Fruit fly (Drosophila melanogaster) whole organism, embryonic: ENCODE data around the gene grnd.

ENCODE experiments used
- CG10209 ChIP-seq: fragments of 200-800 bp; sonication (Bioruptor generic); optimal IDR thresholded peaks from 3 replicates; lab custom pipeline; 2017; ENCODE audit warnings: missing biosample characterization, mild to moderate bottlenecking, missing genetic modification characterization, missing genetic modification reagents
- CG10267 ChIP-seq: fragments of 200-800 bp; sonication (Bioruptor generic); optimal IDR thresholded peaks from 2 replicates; lab custom pipeline; 2018; ENCODE audit warnings: missing biosample characterization, mild to moderate bottlenecking, missing genetic modification characterization, moderate library complexity
- CG10274 ChIP-seq: fragments of 200-800 bp; sonication (Bioruptor generic); optimal IDR thresholded peaks from 3 replicates; lab custom pipeline; 2017; ENCODE audit warnings: missing biosample characterization, mild to moderate bottlenecking, missing genetic modification characterization
- CG10654 ChIP-seq: fragments of 200-800 bp; sonication (Bioruptor generic); optimal IDR thresholded peaks from 2 replicates; lab custom pipeline; 2016; ENCODE audit warnings: missing biosample characterization, missing genetic modification characterization
- CG10979 ChIP-seq: fragments of 200-800 bp; sonication (Bioruptor generic); optimal IDR thresholded peaks from 2 replicates; lab custom pipeline; 2018; ENCODE audit warnings: missing biosample characterization, mild to moderate bottlenecking, missing genetic modification characterization, moderate library complexity
- CG12219 ChIP-seq: fragments of 200-800 bp; sonication (Bioruptor generic); optimal IDR thresholded peaks from 3 replicates; lab custom pipeline; 2018; ENCODE audit warnings: missing biosample characterization, mild to moderate bottlenecking, missing genetic modification characterization
- CG13287 ChIP-seq: fragments of 200-800 bp; sonication (Bioruptor generic); IDR thresholded peaks from 2 replicates; pipeline ENCODE4 v1.3.6; 2022; ENCODE audit warnings: missing biosample characterization, missing genetic modification characterization; ENCODE audit not compliant: partially characterized antibody
- CG14014 ChIP-seq: fragments of 200-800 bp; sonication (Bioruptor generic); IDR thresholded peaks from 2 replicates; pipeline ENCODE4 v1.3.6; 2022; ENCODE audit warnings: missing biosample characterization, missing genetic modification characterization
- CG1529 ChIP-seq: fragments of 200-800 bp; sonication (Bioruptor generic); optimal IDR thresholded peaks from 3 replicates; lab custom pipeline; 2018; ENCODE audit warnings: missing biosample characterization, missing genetic modification characterization
- CG15514 ChIP-seq: fragments of 200-800 bp; sonication (Bioruptor generic); optimal IDR thresholded peaks from 3 replicates; lab custom pipeline; 2017; ENCODE audit warnings: missing biosample characterization, missing genetic modification characterization, mild to moderate bottlenecking, moderate library complexity, missing genetic modification reagents
- CG17328 ChIP-seq: fragments of 200-800 bp; sonication (Bioruptor generic); IDR thresholded peaks from 2 replicates; pipeline ENCODE4 v1.3.6; 2022; ENCODE audit warnings: missing biosample characterization, missing genetic modification characterization
- CG17385 ChIP-seq: fragments of 200-800 bp; sonication (Bioruptor generic); optimal IDR thresholded peaks from 3 replicates; lab custom pipeline; 2018; ENCODE audit warnings: missing biosample characterization, mild to moderate bottlenecking, missing genetic modification characterization
- CG17912 ChIP-seq: fragments of 200-800 bp; sonication (Bioruptor generic); optimal IDR thresholded peaks from 2 replicates; lab custom pipeline; 2018; ENCODE audit warnings: missing biosample characterization, mild to moderate bottlenecking, missing genetic modification characterization
- CG18619 ChIP-seq: fragments of 200-800 bp; sonication (Bioruptor generic); optimal IDR thresholded peaks from 3 replicates; lab custom pipeline; 2017; ENCODE audit warnings: missing biosample characterization, mild to moderate bottlenecking, missing genetic modification characterization
- CG2129 ChIP-seq: fragments of 200-800 bp; sonication (Bioruptor generic); IDR thresholded peaks from 2 replicates; pipeline ENCODE4 v1.3.6; 2022; ENCODE audit warnings: missing biosample characterization, missing genetic modification characterization; ENCODE audit not compliant: partially characterized antibody
- CG2199 ChIP-seq: fragments of 200-800 bp; sonication (Bioruptor generic); IDR thresholded peaks from 3 replicates; pipeline ENCODE4 v1.3.6; 2022; ENCODE audit warnings: missing biosample characterization, missing genetic modification characterization
- CG2678 ChIP-seq: fragments of 200-800 bp; sonication (Bioruptor generic); optimal IDR thresholded peaks from 3 replicates; lab custom pipeline; 2019; ENCODE audit warnings: missing biosample characterization, mild to moderate bottlenecking, missing genetic modification characterization, moderate library complexity
- CG30020 ChIP-seq: fragments of 200-800 bp; optimal IDR thresholded peaks from 2 replicates; lab custom pipeline; 2019; ENCODE audit warnings: missing biosample characterization, mild to moderate bottlenecking, missing genetic modification characterization, moderate library complexity
- CG4328 ChIP-seq: fragments of 200-800 bp; sonication (Bioruptor generic); optimal IDR thresholded peaks from 3 replicates; lab custom pipeline; 2017; ENCODE audit warnings: missing biosample characterization, missing genetic modification reagents, missing genetic modification characterization
- CG4424 ChIP-seq: fragments of 200-800 bp; sonication (Bioruptor generic); optimal IDR thresholded peaks from 3 replicates; lab custom pipeline; 2016; ENCODE audit warnings: missing biosample characterization, missing genetic modification characterization
- CG6765 ChIP-seq: fragments of 200-800 bp; sonication (Bioruptor generic); optimal IDR thresholded peaks from 3 replicates; lab custom pipeline; 2017; ENCODE audit warnings: missing biosample characterization, mild to moderate bottlenecking, missing genetic modification characterization
- CG6813 ChIP-seq: fragments of 200-800 bp; sonication (Bioruptor generic); optimal IDR thresholded peaks from 2 replicates; lab custom pipeline; 2017; ENCODE audit warnings: missing biosample characterization, missing genetic modification characterization, mild to moderate bottlenecking, moderate library complexity, missing genetic modification reagents
- CG8281 ChIP-seq: fragments of 200-800 bp; sonication (Bioruptor generic); optimal IDR thresholded peaks from 2 replicates; lab custom pipeline; 2018; ENCODE audit warnings: missing biosample characterization, mild to moderate bottlenecking, missing genetic modification characterization, moderate library complexity
- CG8924 ChIP-seq: fragments of 200-800 bp; optimal IDR thresholded peaks from 3 replicates; lab custom pipeline; 2019; ENCODE audit warnings: missing biosample characterization, mild to moderate bottlenecking, missing genetic modification characterization, moderate library complexity
- CG9215 ChIP-seq: fragments of 200-800 bp; sonication (Bioruptor generic); IDR thresholded peaks from 2 replicates; pipeline ENCODE4 v1.3.6; 2022; ENCODE audit warnings: missing biosample characterization, missing genetic modification characterization
- CG9727 ChIP-seq: fragments of 200-800 bp; sonication (Bioruptor generic); optimal IDR thresholded peaks from 3 replicates; lab custom pipeline; 2017; ENCODE audit warnings: missing biosample characterization, mild to moderate bottlenecking, missing genetic modification characterization
- D ChIP-seq, 2 experiments: fragments of 200-800 bp in 1 of 2; fragments of >200 bp in 1 of 2; sonication (Bioruptor generic) in 1 of 2; optimal IDR thresholded peaks; 2 replicates in 1 of 2; 3 replicates in 1 of 2; lab custom pipeline; 2017; ENCODE audit warnings: mild to moderate bottlenecking in 1 of 2, missing biosample characterization in 1 of 2, missing genetic modification characterization in 1 of 2, missing genetic modification reagents in 1 of 2
- Deaf1 ChIP-seq: fragments of 200-800 bp; optimal IDR thresholded peaks from 3 replicates; lab custom pipeline; 2019; ENCODE audit warnings: missing biosample characterization, mild to moderate bottlenecking, missing genetic modification characterization, moderate library complexity
- HmgZ ChIP-seq: fragments of 200-800 bp; sonication (Bioruptor generic); optimal IDR thresholded peaks from 2 replicates; lab custom pipeline; 2018; ENCODE audit warnings: missing biosample characterization, mild to moderate bottlenecking, missing genetic modification characterization
- Hsf ChIP-seq: fragments of 200-800 bp; sonication (Bioruptor generic); optimal IDR thresholded peaks from 3 replicates; lab custom pipeline; 2016; ENCODE audit warnings: missing biosample characterization, missing genetic modification characterization
- NC2β ChIP-seq: fragments of 200-800 bp; sonication (Bioruptor generic); optimal IDR thresholded peaks from 2 replicates; lab custom pipeline; 2016; ENCODE audit warnings: missing biosample characterization, missing genetic modification characterization
- Neu2 ChIP-seq: fragments of 200-800 bp; sonication (Bioruptor generic); optimal IDR thresholded peaks from 3 replicates; lab custom pipeline; 2016; ENCODE audit warnings: missing biosample characterization, missing genetic modification characterization, borderline replicate concordance
- Trl ChIP-seq, 3 experiments: fragments of >200 bp in 2 of 3; fragments of 200-800 bp in 1 of 3; sonication (Bioruptor generic) in 1 of 3; optimal IDR thresholded peaks; 2 replicates in 1 of 3; 3 replicates in 2 of 3; lab custom pipeline; 2016 to 2017; ENCODE audit warnings: missing biosample characterization in 1 of 3, missing genetic modification characterization in 1 of 3
- ac ChIP-seq: fragments of 200-800 bp; sonication (Bioruptor generic); optimal IDR thresholded peaks from 3 replicates; lab custom pipeline; 2017; ENCODE audit warnings: missing biosample characterization, mild to moderate bottlenecking, missing genetic modification characterization
- aop ChIP-seq: fragments of 200-800 bp; sonication (Bioruptor generic); IDR thresholded peaks from 2 replicates; pipeline ENCODE4 v1.3.6; 2022; ENCODE audit warnings: missing biosample characterization, missing genetic modification characterization
- bsh ChIP-seq, 2 experiments: fragments of 200-800 bp; sonication (Bioruptor generic); optimal IDR thresholded peaks; 2 replicates each; lab custom pipeline; 2017 to 2018; ENCODE audit warnings: mild to moderate bottlenecking in 2 of 2, missing biosample characterization in 2 of 2, missing genetic modification characterization in 2 of 2, moderate library complexity in 1 of 2
- chif ChIP-seq, 2 experiments: fragments of 200-800 bp; sonication (Bioruptor generic); optimal IDR thresholded peaks; 3 replicates each; lab custom pipeline; 2016; ENCODE audit warnings: missing biosample characterization in 2 of 2, missing genetic modification characterization in 2 of 2
- dmrt99B ChIP-seq: fragments of 200-800 bp; sonication (Bioruptor generic); optimal IDR thresholded peaks from 2 replicates; lab custom pipeline; 2018; ENCODE audit warnings: missing biosample characterization, mild to moderate bottlenecking, missing genetic modification characterization, moderate library complexity
- en ChIP-seq: fragments of 200-800 bp; sonication (Bioruptor generic); optimal IDR thresholded peaks from 2 replicates; lab custom pipeline; 2016; ENCODE audit warnings: missing biosample characterization, missing genetic modification characterization
- fd96Cb ChIP-seq: fragments of 200-800 bp; sonication (Bioruptor generic); optimal IDR thresholded peaks from 2 replicates; lab custom pipeline; 2018; ENCODE audit warnings: missing biosample characterization, mild to moderate bottlenecking, missing genetic modification characterization, moderate library complexity
- gsb ChIP-seq: fragments of 200-800 bp; sonication (Bioruptor generic); IDR thresholded peaks from 2 replicates; pipeline ENCODE4 v1.3.6; 2022; ENCODE audit warnings: missing biosample characterization, missing genetic modification characterization
- lab ChIP-seq: fragments of 200-800 bp; sonication (Bioruptor generic); optimal IDR thresholded peaks from 3 replicates; lab custom pipeline; 2017; ENCODE audit warnings: missing biosample characterization, missing genetic modification characterization, mild to moderate bottlenecking, moderate library complexity, missing genetic modification reagents
- lilli ChIP-seq: fragments of 200-800 bp; sonication (Bioruptor generic); optimal IDR thresholded peaks from 3 replicates; lab custom pipeline; 2016; ENCODE audit warnings: missing biosample characterization, missing genetic modification characterization
- mirr ChIP-seq: fragments of 200-800 bp; sonication (Bioruptor generic); optimal IDR thresholded peaks from 3 replicates; lab custom pipeline; 2018; ENCODE audit warnings: missing biosample characterization, mild to moderate bottlenecking, missing genetic modification characterization
- salm ChIP-seq: fragments of 200-800 bp; sonication (Bioruptor generic); optimal IDR thresholded peaks from 2 replicates; lab custom pipeline; 2018; ENCODE audit warnings: missing biosample characterization, mild to moderate bottlenecking, missing genetic modification characterization
- sd ChIP-seq: fragments of 200-800 bp; sonication (Bioruptor generic); optimal IDR thresholded peaks from 3 replicates; lab custom pipeline; 2018; ENCODE audit warnings: missing biosample characterization, mild to moderate bottlenecking, missing genetic modification characterization, moderate library complexity
- sima ChIP-seq: fragments of 200-800 bp; sonication (Bioruptor generic); optimal IDR thresholded peaks from 2 replicates; lab custom pipeline; 2016; ENCODE audit warnings: missing biosample characterization, missing genetic modification characterization
- tap ChIP-seq: fragments of 200-800 bp; optimal IDR thresholded peaks from 3 replicates; lab custom pipeline; 2019; ENCODE audit warnings: missing biosample characterization, mild to moderate bottlenecking, missing genetic modification characterization, moderate library complexity
- tin ChIP-seq: fragments of 200-800 bp; sonication (Bioruptor generic); optimal IDR thresholded peaks from 3 replicates; lab custom pipeline; 2016; ENCODE audit warnings: missing biosample characterization, missing genetic modification characterization
- trem ChIP-seq: fragments of 200-800 bp; optimal IDR thresholded peaks from 3 replicates; lab custom pipeline; 2019; ENCODE audit warnings: missing biosample characterization, mild to moderate bottlenecking, missing genetic modification characterization, moderate library complexity

grnd gene

DNA sequence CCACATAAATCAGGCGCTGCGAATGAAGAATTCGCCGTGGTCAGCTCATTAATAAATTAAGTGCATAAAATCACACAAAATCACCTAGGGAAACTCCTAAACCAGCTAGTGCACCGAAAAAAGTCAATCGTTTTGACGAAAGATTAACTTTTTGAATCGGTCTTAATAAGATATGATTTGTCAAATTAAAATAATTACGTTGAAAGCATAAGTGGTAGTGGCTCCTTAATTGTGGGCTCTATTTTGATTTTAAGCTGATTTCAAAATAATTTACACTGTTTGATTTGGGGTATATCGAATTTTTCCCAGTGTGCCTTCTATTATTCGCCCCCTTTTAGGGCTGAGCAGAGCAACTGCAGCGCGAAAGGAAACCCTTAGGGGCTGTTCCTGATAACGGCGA lies 20.3 kb downstream of the grnd start (continued):
- TF ChIP-seq trem (tag; lab: Kevin White, UChicago) (peak; percentile 46), en (GFP tag; lab: Kevin White, UChicago) (peak; percentile 7), CG2199 (no peak), CG4328 (GFP tag; lab: Kevin White, UChicago) (no peak), tap (peak; percentile 24), bsh (GFP tag; optimal IDR thresholded peaks at IDR 0.05; lab: Kevin White, UChicago) (peak in 1 of 2 experiments; percentile 70), Trl (optimal IDR thresholded peaks at IDR 0.05; lab: Kevin White, UChicago) (no peak), Trl (GFP tag; optimal IDR thresholded peaks at IDR 0.05; lab: Kevin White, UChicago) (peak; percentile 2), CG1529 (peak; percentile 32), dmrt99B (tag; lab: Kevin White, UChicago) (peak; percentile 39), NC2β (peak; percentile 46), CG8924 (tag; lab: Kevin White, UChicago) (peak; percentile 21), CG12219 (GFP tag; lab: Kevin White, UChicago) (peak; percentile 5), Hsf (peak; percentile 32), CG6765 (GFP tag; lab: Kevin White, UChicago) (no peak), ac (peak; percentile 15), chif (GFP tag; optimal IDR thresholded peaks at IDR 0.05; lab: Kevin White, UChicago) (peak; percentile 51 to 60), CG17328 (GFP tag; lab: Robert Waterston, UW) (peak; percentile 53), lab (no peak), tin (GFP tag; lab: Kevin White, UChicago) (peak; percentile 36), CG2129 (GFP tag; lab: Robert Waterston, UW) (no peak), salm (tag; lab: Kevin White, UChicago) (no peak), fd96Cb (peak; percentile 35), CG10209 (GFP tag; lab: Kevin White, UChicago) (peak; percentile 15), CG10267 (peak; percentile 43), CG9727 (GFP tag; lab: Kevin White, UChicago) (peak; percentile 36), Neu2 (GFP tag; lab: Kevin White, UChicago) (no peak), CG10654 (GFP tag; lab: Kevin White, UChicago) (peak; percentile 34), gsb (GFP tag; lab: Robert Waterston, UW) (no peak), lilli (no peak), CG17912 (GFP tag; lab: Kevin White, UChicago) (no peak), CG2678 (tag; lab: Kevin White, UChicago) (peak; percentile 10), CG17385 (GFP tag; lab: Kevin White, UChicago) (peak; percentile 11)
- TF ChIP-seq, all 482 proteins: peak for 120

DNA sequence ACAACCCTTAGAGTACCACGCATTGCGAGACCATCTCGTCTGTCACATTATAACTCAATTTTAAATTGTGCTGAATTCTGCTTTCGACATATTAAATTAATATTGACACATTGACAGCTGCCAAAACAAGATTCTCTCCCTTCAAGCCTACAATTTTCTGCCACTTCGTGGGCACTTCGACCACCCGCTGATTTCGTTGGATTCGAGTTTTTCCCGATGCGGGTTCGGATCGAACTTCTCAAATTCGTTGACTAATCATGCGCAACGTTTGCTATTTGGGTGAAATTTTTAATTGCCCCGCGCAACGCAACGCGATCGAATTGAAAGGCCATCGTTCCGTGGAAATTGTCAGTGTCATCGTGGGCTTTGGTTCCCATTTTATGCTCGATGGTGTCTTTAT lies 21.7 kb downstream of the grnd start:
- TF ChIP-seq CG10979 (no peak), CG13287 (GFP tag; lab: Robert Waterston, UW) (no peak), CG18619 (GFP tag; lab: Kevin White, UChicago) (no peak), D (optimal IDR thresholded peaks at IDR 0.05; lab: Kevin White, UChicago) (no peak), D (GFP tag; optimal IDR thresholded peaks at IDR 0.05; lab: Kevin White, UChicago) (no peak), dmrt99B (tag; lab: Kevin White, UChicago) (no peak), sd (tag; lab: Kevin White, UChicago) (no peak), CG4424 (GFP tag; lab: Kevin White, UChicago) (no peak), CG6813 (GFP tag; lab: Kevin White, UChicago) (peak; percentile 1), CG9215 (GFP tag; lab: Robert Waterston, UW) (no peak), CG8281 (peak; percentile 67), aop (GFP tag; lab: Robert Waterston, UW) (no peak), HmgZ (tag; lab: Kevin White, UChicago) (no peak), mirr (GFP tag; lab: Kevin White, UChicago) (no peak), CG15514 (GFP tag; lab: Kevin White, UChicago) (peak; percentile 6), CG14014 (GFP tag; lab: Robert Waterston, UW) (no peak), CG10274 (GFP tag; lab: Kevin White, UChicago) (no peak), sima (GFP tag; lab: Kevin White, UChicago) (no peak), CG10267 (no peak), Deaf1 (peak; percentile 50), CG30020 (no peak)
